Worm (Caenorhabditis elegans) whole organism, late embryonic: Measurements from ENCODE around the gene srh-138.

Experiments used
- ahr-1 ChIP-seq: sonication (generic microtip); optimal IDR thresholded peaks from 2 replicates; lab custom pipeline; 2016; ENCODE audit warnings: missing genetic modification characterization, missing compliant biosample characterization
- ama-1 ChIP-seq: fragments of 150-350 bp; optimal IDR thresholded peaks from 2 replicates; lab custom pipeline; 2014
- hlh-6 ChIP-seq: sonication (generic microtip); optimal IDR thresholded peaks from 2 replicates; lab custom pipeline; 2016; ENCODE audit warnings: missing genotype, missing genetic modification characterization, missing compliant biosample characterization
- pag-3 ChIP-seq: sonication (generic microtip); optimal IDR thresholded peaks from 2 replicates; lab custom pipeline; 2016; ENCODE audit warnings: missing compliant biosample characterization, missing genetic modification characterization, borderline replicate concordance
- pax-1 ChIP-seq: fragments of 150-350 bp; optimal IDR thresholded peaks from 2 replicates; lab custom pipeline; 2014; ENCODE audit warnings: missing biosample characterization, missing genetic modification characterization
- sox-2 ChIP-seq: fragments of 200-800 bp; sonication (Bioruptor generic); IDR thresholded peaks from 2 replicates; pipeline ENCODE4 v1.3.6; 2022; ENCODE audit warnings: missing genetic modification reagents, missing genetic modification characterization, missing compliant biosample characterization
- syd-9 ChIP-seq: sonication (generic microtip); optimal IDR thresholded peaks from 2 replicates; lab custom pipeline; 2016; ENCODE audit warnings: mild to moderate bottlenecking, missing genetic modification characterization, moderate library complexity, missing compliant biosample characterization
- tbx-2 ChIP-seq: sonication (generic microtip); optimal IDR thresholded peaks from 2 replicates; lab custom pipeline; 2016; ENCODE audit warnings: missing genetic modification characterization, missing compliant biosample characterization

ce11 chrV:16433471-16433870 is 37.3 kb downstream of the srh-138 start, which contains the start of gene clec-234:
- TF ChIP-seq ama-1 (lab: Kevin White, UChicago) (no peak), sox-2 (GFP tag; lab: Robert Waterston, UW) (no peak), pag-3 (tag; lab: Kevin White, UChicago) (no peak), syd-9 (tag; lab: Kevin White, UChicago) (no peak), tbx-2 (no peak), hlh-6 (tag; lab: Kevin White, UChicago) (no peak), ahr-1 (tag; lab: Kevin White, UChicago) (no peak), pax-1 (tag; lab: Kevin White, UChicago) (no peak)
